Worm (Caenorhabditis elegans) whole organism, L1 larva: ENCODE results near the gene C44C10.5.

ENCODE experiments used
- alr-1 ChIP-seq: fragments of 200-800 bp; sonication (Bioruptor generic); optimal IDR thresholded peaks from 2 replicates; lab custom pipeline; 2018; ENCODE audit warnings: borderline replicate concordance, mild to moderate bottlenecking, missing genetic modification characterization, missing compliant biosample characterization
- blmp-1 ChIP-seq: fragments of 150-350 bp; optimal IDR thresholded peaks from 2 replicates; lab custom pipeline; 2014; ENCODE audit warnings: missing biosample characterization, missing genetic modification characterization
- ceh-82 ChIP-seq, 3 experiments: fragments of 150-350 bp in 1 of 3; sonication (generic microtip) in 2 of 3; optimal IDR thresholded peaks; 2 replicates each; lab custom pipeline; 2014 to 2017; ENCODE audit warnings: missing biosample characterization in 3 of 3, missing genetic modification characterization in 3 of 3
- dsc-1 ChIP-seq: sonication (generic microtip); optimal IDR thresholded peaks from 2 replicates; lab custom pipeline; 2016; ENCODE audit warnings: mild to moderate bottlenecking, missing genetic modification characterization, missing compliant biosample characterization
- egl-13 ChIP-seq: sonication (generic microtip); optimal IDR thresholded peaks from 2 replicates; lab custom pipeline; 2016; ENCODE audit warnings: missing genotype, missing genetic modification reagents, missing genetic modification characterization, missing compliant biosample characterization
- elt-2 ChIP-seq: sonication (generic microtip); optimal IDR thresholded peaks from 2 replicates; lab custom pipeline; 2016; ENCODE audit warnings: missing genetic modification characterization, mild to moderate bottlenecking, inconsistent platforms, missing compliant biosample characterization, missing genetic modification reagents
- elt-3 ChIP-seq, 6 experiments: fragments of 150-350 bp in 1 of 6; sonication (generic microtip); optimal IDR thresholded peaks; 2 replicates each; lab custom pipeline; 2017 to 2018; ENCODE audit warnings: missing biosample characterization in 6 of 6, missing genetic modification characterization in 6 of 6, inconsistent platforms in 1 of 6
- fkh-10 ChIP-seq: sonication (generic microtip); optimal IDR thresholded peaks from 2 replicates; lab custom pipeline; 2017; ENCODE audit warnings: missing biosample characterization, missing genetic modification reagents, missing genetic modification characterization
- fkh-8 ChIP-seq: sonication (generic microtip); optimal IDR thresholded peaks from 2 replicates; lab custom pipeline; 2016; ENCODE audit warnings: mild to moderate bottlenecking, missing genetic modification characterization, missing compliant biosample characterization
- fos-1 ChIP-seq: fragments of 150-350 bp; optimal IDR thresholded peaks from 2 replicates; lab custom pipeline; 2014; ENCODE audit warnings: missing biosample characterization, missing genetic modification characterization
- hlh-4 ChIP-seq: sonication (generic microtip); optimal IDR thresholded peaks from 2 replicates; lab custom pipeline; 2016; ENCODE audit warnings: mild to moderate bottlenecking, missing genetic modification characterization, missing compliant biosample characterization
- lin-13 ChIP-seq: fragments of 150-350 bp; optimal IDR thresholded peaks from 2 replicates; lab custom pipeline; 2014; ENCODE audit warnings: missing biosample characterization, missing genetic modification reagents, missing genetic modification characterization
- lin-14 ChIP-seq: fragments of 200-800 bp; sonication (Bioruptor generic); optimal IDR thresholded peaks from 2 replicates; lab custom pipeline; 2018; ENCODE audit warnings: mild to moderate bottlenecking, missing genetic modification characterization, moderate library complexity, missing compliant biosample characterization
- mab-9 ChIP-seq: fragments of 200-800 bp; sonication (Bioruptor generic); IDR thresholded peaks from 2 replicates; pipeline ENCODE4 v1.3.6; 2022; ENCODE audit warnings: missing genetic modification reagents, missing genetic modification characterization, missing compliant biosample characterization
- mep-1 ChIP-seq: fragments of 150-350 bp; optimal IDR thresholded peaks from 2 replicates; lab custom pipeline; 2014; ENCODE audit warnings: missing biosample characterization, missing genetic modification characterization
- nhr-47 ChIP-seq: sonication (generic microtip); optimal IDR thresholded peaks from 2 replicates; lab custom pipeline; 2016; ENCODE audit warnings: mild to moderate bottlenecking, missing genetic modification characterization, moderate library complexity, missing compliant biosample characterization
- nhr-71 ChIP-seq: sonication (generic microtip); optimal IDR thresholded peaks from 2 replicates; lab custom pipeline; 2016; ENCODE audit warnings: mild to moderate bottlenecking, missing genetic modification characterization, moderate library complexity, missing compliant biosample characterization
- nhr-77 ChIP-seq: fragments of 150-350 bp; optimal IDR thresholded peaks from 2 replicates; lab custom pipeline; 2014; ENCODE audit warnings: missing biosample characterization, missing genetic modification characterization
- nhr-84 ChIP-seq: sonication (generic microtip); optimal IDR thresholded peaks from 2 replicates; lab custom pipeline; 2017; ENCODE audit warnings: missing biosample characterization, missing genetic modification characterization
- pax-3 ChIP-seq: fragments of 200-800 bp; sonication (Bioruptor generic); optimal IDR thresholded peaks from 2 replicates; lab custom pipeline; 2018; ENCODE audit warnings: mild to moderate bottlenecking, missing genetic modification characterization, moderate library complexity, missing compliant biosample characterization
- rnt-1 ChIP-seq: sonication (generic microtip); optimal IDR thresholded peaks from 2 replicates; lab custom pipeline; 2016; ENCODE audit warnings: mild to moderate bottlenecking, missing genetic modification characterization, moderate library complexity, missing compliant biosample characterization
- snu-23 ChIP-seq: sonication (generic microtip); optimal IDR thresholded peaks from 2 replicates; lab custom pipeline; 2016; ENCODE audit warnings: missing genetic modification characterization, missing compliant biosample characterization
- sup-37 ChIP-seq: fragments of 200-800 bp; sonication (Bioruptor generic); optimal IDR thresholded peaks from 2 replicates; lab custom pipeline; 2018; ENCODE audit warnings: mild to moderate bottlenecking, missing genetic modification characterization, missing compliant biosample characterization
- swsn-7 ChIP-seq: sonication (generic microtip); optimal IDR thresholded peaks from 2 replicates; lab custom pipeline; 2016; ENCODE audit warnings: missing genetic modification characterization, missing compliant biosample characterization
- tbx-2 ChIP-seq: sonication (generic microtip); optimal IDR thresholded peaks from 2 replicates; lab custom pipeline; 2016; ENCODE audit warnings: missing genetic modification characterization, missing compliant biosample characterization
- tlp-1 ChIP-seq: fragments of 150-350 bp; optimal IDR thresholded peaks from 2 replicates; lab custom pipeline; 2014; ENCODE audit warnings: missing biosample characterization, missing genetic modification characterization
- unc-98 ChIP-seq: fragments of 200-800 bp; sonication (Bioruptor generic); IDR thresholded peaks from 2 replicates; pipeline ENCODE4 v1.3.6; 2022; ENCODE audit warnings: missing genetic modification characterization, missing compliant biosample characterization
- xbp-1 ChIP-seq: sonication (generic microtip); optimal IDR thresholded peaks from 2 replicates; lab custom pipeline; 2016; ENCODE audit warnings: missing genetic modification characterization, missing compliant biosample characterization
- zip-4 ChIP-seq: fragments of 200-800 bp; sonication (Bioruptor generic); optimal IDR thresholded peaks from 2 replicates; lab custom pipeline; 2018; ENCODE audit warnings: mild to moderate bottlenecking, missing genetic modification characterization, moderate library complexity, missing compliant biosample characterization
- ztf-4 ChIP-seq: fragments of 150-350 bp; optimal IDR thresholded peaks from 2 replicates; lab custom pipeline; 2014; ENCODE audit warnings: missing biosample characterization, missing genetic modification characterization

The C44C10.5 gene

ce11 chrX:11693092-11693491 lies 2.8 kb downstream of the C44C10.5 start, which contains the start of gene smcl-1 (continued):
- TF ChIP-seq swsn-7 (tag; lab: Kevin White, UChicago) (peak; percentile 30), elt-2 (tag; lab: Kevin White, UChicago) (no peak), sup-37 (GFP tag; lab: Kevin White, UChicago) (no peak), lin-13 (GFP tag; lab: Kevin White, UChicago) (no peak)
- TF ChIP-seq, all 84 proteins: peak for 20

- TF ChIP-seq nhr-84 (tag; lab: Kevin White, UChicago), result no peak
- no peak for TF ChIP-seq fos-1 (tag; lab: Kevin White, UChicago)
- TF ChIP-seq zip-4 (GFP tag; lab: Kevin White, UChicago), result no peak
- TF ChIP-seq mep-1 (tag; lab: Kevin White, UChicago), result no peak
- TF ChIP-seq tbx-2 (tag; lab: Kevin White, UChicago), result no peak
- no peak for TF ChIP-seq hlh-4 (tag; lab: Kevin White, UChicago)
- TF ChIP-seq ceh-82 (tag; optimal IDR thresholded peaks at IDR 0.05; lab: Kevin White, UChicago), result no peak
- no peak for TF ChIP-seq nhr-71 (tag; lab: Kevin White, UChicago)
- TF ChIP-seq nhr-77 (tag; lab: Kevin White, UChicago), result no peak
- no peak for TF ChIP-seq fkh-8 (tag; lab: Kevin White, UChicago)
- TF ChIP-seq, all 84 proteins: peak for 0
Observed at ce11 chrX:11696696-11697095, 6.4 kb downstream of the C44C10.5 start, which contains the start of gene C44C10.12. Gene C44C10.12, plus strand, starts transcription at chrX:11696996.

ce11 chrX:11700263-11700662 lies 9.9 kb downstream of the C44C10.5 start, which contains the start of gene C44C10.15:
Gene C44C10.15, minus strand, starts transcription at chrX:11700363.
- TF ChIP-seq hlh-4 (tag; lab: Kevin White, UChicago) (no peak), pax-3 (tag; lab: Kevin White, UChicago) (no peak)

ce11 chrX:11702236-11702635 lies 11.9 kb downstream of the C44C10.5 start, which contains the start of gene C44C10.3:
Gene C44C10.3, plus strand, starts transcription at chrX:11702536.
- TF ChIP-seq fkh-10 (GFP tag; lab: Kevin White, UChicago) (no peak), mab-9 (GFP tag; lab: Robert Waterston, UW) (no peak), alr-1 (tag; lab: Kevin White, UChicago) (no peak)
- TF ChIP-seq, all 84 proteins: peak for 0

- TF ChIP-seq pax-3 (tag; lab: Kevin White, UChicago), result peak; percentile 41
- no peak for TF ChIP-seq nhr-84 (tag; lab: Kevin White, UChicago)
- TF ChIP-seq rnt-1, result no peak
- TF ChIP-seq elt-3 (tag; optimal IDR thresholded peaks at IDR 0.05; lab: Kevin White, UChicago), result peak in 1 of 6 experiments; percentile 9
- TF ChIP-seq dsc-1 (tag; lab: Kevin White, UChicago), result peak; percentile 78
- no peak for TF ChIP-seq tlp-1 (tag; lab: Kevin White, UChicago)
- TF ChIP-seq egl-13, result peak; percentile 21
- peak; percentile 32 for TF ChIP-seq fkh-8 (tag; lab: Kevin White, UChicago)
- peak; percentile 79 for TF ChIP-seq lin-14 (GFP tag; lab: Kevin White, UChicago)
- peak; percentile 19 for TF ChIP-seq snu-23 (GFP tag; lab: Kevin White, UChicago)
- TF ChIP-seq nhr-71 (tag; lab: Kevin White, UChicago), result peak; percentile 22
- TF ChIP-seq nhr-47 (tag; lab: Kevin White, UChicago), result peak; percentile 26
- no peak for TF ChIP-seq ztf-4 (tag; lab: Kevin White, UChicago)
- TF ChIP-seq unc-98 (GFP tag; lab: Robert Waterston, UW), result no peak
- peak; percentile 23 for TF ChIP-seq blmp-1 (tag; lab: Kevin White, UChicago)
- TF ChIP-seq xbp-1, result peak; percentile 10
Observed at ce11 chrX:11710229-11710628, 19.9 kb downstream of the C44C10.5 start, which contains the start of gene C44C10.11. Gene C44C10.11, minus strand, starts transcription at chrX:11710343.
